Worm (Caenorhabditis elegans) whole organism, L3 larva: ENCODE data around the gene mps-4.

Source experiments
- ama-1 ChIP-seq: fragments of 150-350 bp; optimal IDR thresholded peaks from 2 replicates; lab custom pipeline; 2018
- ceh-9 ChIP-seq: sonication (generic microtip); optimal IDR thresholded peaks from 2 replicates; lab custom pipeline; 2018; ENCODE audit warnings: missing biosample characterization, missing genetic modification characterization
- elt-2 ChIP-seq: sonication (generic microtip); optimal IDR thresholded peaks from 2 replicates; lab custom pipeline; 2016; ENCODE audit warnings: missing genetic modification reagents, mild to moderate bottlenecking, missing genetic modification characterization, missing compliant biosample characterization
- nhr-11 ChIP-seq: fragments of 150-350 bp; optimal IDR thresholded peaks from 2 replicates; lab custom pipeline; 2014; ENCODE audit warnings: missing biosample characterization, missing genetic modification characterization
- nhr-12 ChIP-seq: fragments of 150-350 bp; optimal IDR thresholded peaks from 2 replicates; lab custom pipeline; 2014; ENCODE audit warnings: missing biosample characterization, missing genetic modification characterization
- nhr-237 ChIP-seq: fragments of 150-350 bp; optimal IDR thresholded peaks from 2 replicates; lab custom pipeline; 2014; ENCODE audit warnings: missing biosample characterization, missing genetic modification characterization
- nhr-76 ChIP-seq: fragments of 150-350 bp; sonication (generic microtip); optimal IDR thresholded peaks from 5 replicates; lab custom pipeline; 2014; ENCODE audit warnings: missing biosample characterization, missing genetic modification characterization
- nhr-77 ChIP-seq: fragments of 150-350 bp; optimal IDR thresholded peaks from 2 replicates; lab custom pipeline; 2014; ENCODE audit warnings: missing biosample characterization, missing genetic modification characterization
- pqm-1 ChIP-seq: fragments of 150-350 bp; optimal IDR thresholded peaks from 2 replicates; lab custom pipeline; 2017; ENCODE audit warnings: missing biosample characterization, missing genetic modification characterization, inconsistent platforms
- sea-2 ChIP-seq: fragments of 150-350 bp; sonication (generic microtip); optimal IDR thresholded peaks from 4 replicates; lab custom pipeline; 2014; ENCODE audit warnings: missing biosample characterization, missing genetic modification reagents, missing genetic modification characterization
- snpc-4 ChIP-seq: fragments of 150-350 bp; optimal IDR thresholded peaks from 2 replicates; lab custom pipeline; 2014; ENCODE audit warnings: missing biosample characterization, missing genetic modification characterization
- unc-62 ChIP-seq: fragments of 150-350 bp; sonication (generic microtip); optimal IDR thresholded peaks from 4 replicates; lab custom pipeline; 2014; ENCODE audit warnings: missing biosample characterization, missing genetic modification reagents, missing genetic modification characterization
- zag-1 ChIP-seq: fragments of 150-350 bp; optimal IDR thresholded peaks from 2 replicates; lab custom pipeline; 2014; ENCODE audit warnings: missing biosample characterization, missing genetic modification characterization
- ztf-11 ChIP-seq: fragments of 150-350 bp; optimal IDR thresholded peaks from 2 replicates; lab custom pipeline; 2014; ENCODE audit warnings: missing biosample characterization, missing genetic modification characterization

ce11 chrIII:8279567-8279966 lies 8.0 kb upstream of the mps-4 start:
- no peak for TF ChIP-seq nhr-77 (tag; lab: Kevin White, UChicago)
- TF ChIP-seq pqm-1 = no peak
- TF ChIP-seq ztf-11 (tag; lab: Kevin White, UChicago) = no peak
- TF ChIP-seq unc-62 (GFP tag; lab: Kevin White, UChicago) = no peak
- no peak for TF ChIP-seq elt-2 (tag; lab: Kevin White, UChicago)
- no peak for TF ChIP-seq ama-1 (lab: Kevin White, UChicago)
- TF ChIP-seq nhr-11 (tag; lab: Kevin White, UChicago) = no peak
- TF ChIP-seq sea-2 (GFP tag; lab: Kevin White, UChicago) = no peak
- TF ChIP-seq zag-1 (tag; lab: Kevin White, UChicago) = no peak
- TF ChIP-seq ceh-9 (tag; lab: Kevin White, UChicago) = no peak
- TF ChIP-seq nhr-237 (tag; lab: Kevin White, UChicago) = no peak
- TF ChIP-seq nhr-76 (tag; lab: Kevin White, UChicago) = no peak
- TF ChIP-seq nhr-12 (tag; lab: Kevin White, UChicago) = no peak
- no peak for TF ChIP-seq snpc-4 (tag; lab: Kevin White, UChicago)
